Worm (Caenorhabditis elegans) whole organism, young adult: ENCODE measurements around the gene cysl-3.
A peak's percentile ranks its signal among the peaks of the same experiment; 100 is the strongest.

Experiments
- F39B2.1 ChIP-seq: fragments of 200-800 bp; sonication (Bioruptor generic); IDR thresholded peaks from 2 replicates; pipeline ENCODE4 v1.3.6; 2022; ENCODE audit warnings: missing genetic modification reagents, missing genetic modification characterization, missing compliant biosample characterization
- K11D2.4 ChIP-seq: fragments of 200-800 bp; sonication (Bioruptor generic); IDR thresholded peaks from 2 replicates; pipeline ENCODE4 v1.3.6; 2022; ENCODE audit warnings: missing genetic modification reagents, missing genetic modification characterization, missing compliant biosample characterization
- Y67H2A.10 ChIP-seq: fragments of 200-800 bp; sonication (Bioruptor generic); conservative IDR thresholded peaks from 2 replicates; pipeline ENCODE4 v1.3.6; 2022; ENCODE audit warnings: missing genetic modification reagents, missing genetic modification characterization, missing compliant biosample characterization
- Y95B8A.8 ChIP-seq: fragments of 200-800 bp; sonication (Bioruptor generic); IDR thresholded peaks from 2 replicates; pipeline ENCODE4 v1.3.6; 2022; ENCODE audit warnings: missing genetic modification reagents, missing genetic modification characterization, missing compliant biosample characterization
- akir-1 ChIP-seq: fragments of 200-800 bp; sonication (Bioruptor generic); optimal IDR thresholded peaks from 2 replicates; lab custom pipeline; 2018; ENCODE audit warnings: mild to moderate bottlenecking, missing genetic modification characterization, moderate library complexity, missing compliant biosample characterization
- aptf-2 ChIP-seq: fragments of 200-800 bp; sonication (Bioruptor generic); conservative IDR thresholded peaks from 2 replicates; pipeline ENCODE4 v1.3.6; 2022; ENCODE audit warnings: missing genetic modification reagents, missing genetic modification characterization, missing compliant biosample characterization
- athp-1 ChIP-seq: sonication (generic microtip); optimal IDR thresholded peaks from 2 replicates; lab custom pipeline; 2017; ENCODE audit warnings: mild to moderate bottlenecking, missing genetic modification characterization, missing compliant biosample characterization
- bed-2 ChIP-seq: fragments of 200-800 bp; sonication (Bioruptor generic); IDR thresholded peaks from 2 replicates; pipeline ENCODE4 v1.3.6; 2022; ENCODE audit warnings: missing genetic modification reagents, missing genetic modification characterization, missing compliant biosample characterization
- ceh-100 ChIP-seq: fragments of 200-800 bp; sonication (Bioruptor generic); IDR thresholded peaks from 2 replicates; pipeline ENCODE4 v1.3.6; 2022; ENCODE audit warnings: missing genetic modification reagents, missing genetic modification characterization, missing compliant biosample characterization
- ceh-58 ChIP-seq: fragments of 200-800 bp; sonication (Bioruptor generic); IDR thresholded peaks from 2 replicates; pipeline ENCODE4 v1.3.6; 2022; ENCODE audit warnings: missing genetic modification characterization, missing compliant biosample characterization
- ceh-91 ChIP-seq: fragments of 200-800 bp; sonication (Bioruptor generic); IDR thresholded peaks from 2 replicates; pipeline ENCODE4 v1.3.6; 2022; ENCODE audit warnings: missing genetic modification reagents, missing genetic modification characterization, missing compliant biosample characterization
- chd-7 ChIP-seq: sonication (generic microtip); optimal IDR thresholded peaks from 2 replicates; lab custom pipeline; 2016; ENCODE audit warnings: mild to moderate bottlenecking, missing genetic modification characterization, moderate library complexity, missing compliant biosample characterization
- dpl-1 ChIP-seq: fragments of 150-350 bp; optimal IDR thresholded peaks from 2 replicates; lab custom pipeline; 2014; ENCODE audit warnings: missing biosample characterization, missing genetic modification reagents, missing genetic modification characterization
- efl-1 ChIP-seq: fragments of 150-350 bp; optimal IDR thresholded peaks from 2 replicates; lab custom pipeline; 2014; ENCODE audit warnings: missing biosample characterization, missing genetic modification reagents, missing genetic modification characterization
- egrh-3 ChIP-seq: fragments of 200-800 bp; sonication (Bioruptor generic); IDR thresholded peaks from 2 replicates; pipeline ENCODE4 v1.3.6; 2022; ENCODE audit warnings: missing genetic modification reagents, missing genetic modification characterization, missing compliant biosample characterization
- fkh-3 ChIP-seq: sonication (generic microtip); optimal IDR thresholded peaks from 2 replicates; lab custom pipeline; 2016; ENCODE audit warnings: mild to moderate bottlenecking, missing genetic modification characterization, missing compliant biosample characterization
- hlh-26 ChIP-seq: fragments of 200-800 bp; sonication (Bioruptor generic); conservative IDR thresholded peaks from 2 replicates; pipeline ENCODE4 v1.3.6; 2022; ENCODE audit warnings: missing genetic modification reagents, missing genetic modification characterization, missing compliant biosample characterization
- let-526 ChIP-seq: fragments of 200-800 bp; sonication (Bioruptor generic); IDR thresholded peaks from 2 replicates; pipeline ENCODE4 v1.3.6; 2022; ENCODE audit warnings: missing genetic modification reagents, missing genetic modification characterization, missing compliant biosample characterization
- lin-35 ChIP-seq, 3 experiments: fragments of 150-350 bp in 2 of 3; sonication (generic microtip) in 1 of 3; optimal IDR thresholded peaks; 2 replicates each; lab custom pipeline; 2014 to 2018; ENCODE audit warnings: missing biosample characterization in 3 of 3, missing genetic modification characterization in 3 of 3, missing genetic modification reagents in 3 of 3
- lin-54 ChIP-seq: fragments of 200-800 bp; sonication (Bioruptor generic); optimal IDR thresholded peaks from 2 replicates; lab custom pipeline; 2018; ENCODE audit warnings: mild to moderate bottlenecking, missing genetic modification characterization, missing compliant biosample characterization
- lsl-1 ChIP-seq: fragments of 200-800 bp; sonication (Bioruptor generic); optimal IDR thresholded peaks from 2 replicates; lab custom pipeline; 2018; ENCODE audit warnings: mild to moderate bottlenecking, missing genetic modification characterization, moderate library complexity, missing compliant biosample characterization
- madf-6 ChIP-seq: fragments of 200-800 bp; sonication (Bioruptor generic); IDR thresholded peaks from 2 replicates; pipeline ENCODE4 v1.3.6; 2022; ENCODE audit warnings: missing genetic modification reagents, missing genetic modification characterization, missing compliant biosample characterization
- madf-8 ChIP-seq: fragments of 200-800 bp; sonication (Bioruptor generic); conservative IDR thresholded peaks from 2 replicates; pipeline ENCODE4 v1.3.6; 2022; ENCODE audit warnings: missing genetic modification reagents, missing genetic modification characterization, missing compliant biosample characterization
- mcd-1 ChIP-seq: fragments of 200-800 bp; sonication (Bioruptor generic); IDR thresholded peaks from 2 replicates; pipeline ENCODE4 v1.3.6; 2022; ENCODE audit warnings: missing genetic modification reagents, missing genetic modification characterization, missing compliant biosample characterization
- nfya-2 ChIP-seq: fragments of 200-800 bp; sonication (Bioruptor generic); IDR thresholded peaks from 2 replicates; pipeline ENCODE4 v1.3.6; 2022; ENCODE audit warnings: missing genetic modification reagents, missing genetic modification characterization, missing compliant biosample characterization
- nfyb-1 ChIP-seq: fragments of 200-800 bp; sonication (Bioruptor generic); IDR thresholded peaks from 2 replicates; pipeline ENCODE4 v1.3.6; 2022; ENCODE audit warnings: missing genetic modification reagents, missing genetic modification characterization, missing compliant biosample characterization
- nhr-179 ChIP-seq: sonication (generic microtip); optimal IDR thresholded peaks from 2 replicates; lab custom pipeline; 2016; ENCODE audit warnings: mild to moderate bottlenecking, missing genetic modification characterization, missing compliant biosample characterization
- nhr-27 ChIP-seq: fragments of 200-800 bp; sonication (Bioruptor generic); optimal IDR thresholded peaks from 2 replicates; lab custom pipeline; 2018; ENCODE audit warnings: mild to moderate bottlenecking, missing genetic modification characterization, moderate library complexity, missing compliant biosample characterization
- nhr-90 ChIP-seq: sonication (generic microtip); optimal IDR thresholded peaks from 2 replicates; lab custom pipeline; 2016; ENCODE audit warnings: missing genotype, mild to moderate bottlenecking, missing genetic modification characterization, missing compliant biosample characterization
- repo-1 ChIP-seq: sonication (generic microtip); optimal IDR thresholded peaks from 2 replicates; lab custom pipeline; 2017; ENCODE audit warnings: mild to moderate bottlenecking, missing genetic modification characterization, missing compliant biosample characterization
- rpc-1 ChIP-seq, 2 experiments: fragments of 150-350 bp in 1 of 2; sonication (generic microtip) in 1 of 2; optimal IDR thresholded peaks; 2 replicates each; lab custom pipeline; 2014 to 2018; ENCODE audit warnings: missing biosample characterization in 1 of 2, missing genetic modification characterization in 1 of 2, missing genetic modification reagents in 1 of 2, missing genotype in 1 of 2
- sdz-38 ChIP-seq: sonication (generic microtip); optimal IDR thresholded peaks from 2 replicates; lab custom pipeline; 2016; ENCODE audit warnings: missing genotype, missing genetic modification characterization, missing compliant biosample characterization
- snpc-1.1 ChIP-seq: sonication (generic microtip); optimal IDR thresholded peaks from 2 replicates; lab custom pipeline; 2017; ENCODE audit warnings: missing genetic modification characterization, mild to moderate bottlenecking, missing compliant biosample characterization, antibody characterized with exemption, moderate library complexity, missing genotype, missing genetic modification reagents; ENCODE audit not compliant: insufficient read depth
- snpc-1.3 ChIP-seq: sonication (generic microtip); optimal IDR thresholded peaks from 2 replicates; lab custom pipeline; 2017; ENCODE audit warnings: missing genetic modification characterization, mild to moderate bottlenecking, missing compliant biosample characterization, antibody characterized with exemption, moderate library complexity, missing genotype, missing genetic modification reagents; ENCODE audit not compliant: insufficient read depth
- snpc-3.4 ChIP-seq: sonication (generic microtip); optimal IDR thresholded peaks from 2 replicates; lab custom pipeline; 2017; ENCODE audit warnings: missing genetic modification characterization, mild to moderate bottlenecking, missing compliant biosample characterization, antibody characterized with exemption, moderate library complexity, missing genotype, missing genetic modification reagents
- sptf-2 ChIP-seq: fragments of 200-800 bp; sonication (Bioruptor generic); optimal IDR thresholded peaks from 2 replicates; lab custom pipeline; 2018; ENCODE audit warnings: mild to moderate bottlenecking, missing genetic modification characterization, missing compliant biosample characterization
- tbx-9 ChIP-seq: sonication (generic microtip); optimal IDR thresholded peaks from 2 replicates; lab custom pipeline; 2016; ENCODE audit warnings: borderline replicate concordance, missing genetic modification characterization, inconsistent platforms, missing compliant biosample characterization
- unc-62 ChIP-seq: fragments of 150-350 bp; optimal IDR thresholded peaks from 2 replicates; lab custom pipeline; 2014; ENCODE audit warnings: missing biosample characterization, missing genetic modification reagents, missing genetic modification characterization
- zfh-2 ChIP-seq: fragments of 200-800 bp; sonication (Bioruptor generic); conservative IDR thresholded peaks from 2 replicates; pipeline ENCODE4 v1.3.6; 2022; ENCODE audit warnings: missing genetic modification reagents, missing genetic modification characterization, missing compliant biosample characterization
- ztf-28 ChIP-seq: fragments of 200-800 bp; sonication (Bioruptor generic); IDR thresholded peaks from 2 replicates; pipeline ENCODE4 v1.3.6; 2022; ENCODE audit warnings: missing genetic modification reagents, missing genetic modification characterization, missing compliant biosample characterization
- ztf-3 ChIP-seq: fragments of 200-800 bp; sonication (Bioruptor generic); optimal IDR thresholded peaks from 2 replicates; lab custom pipeline; 2018; ENCODE audit warnings: mild to moderate bottlenecking, missing genetic modification characterization, missing compliant biosample characterization

The cysl-3 gene

ce11 chrV:3768270-3768669 is 7.7 kb downstream of the cysl-3 start, which contains the start of gene R08E5.4:
TSS of gene R08E5.4 (plus strand) at chrV:3768570.
- TF ChIP-seq dpl-1 (no peak), Y67H2A.10 (no peak), K11D2.4 (GFP tag; lab: Robert Waterston, UW) (no peak), aptf-2 (GFP tag; lab: Robert Waterston, UW) (no peak), chd-7 (tag; lab: Kevin White, UChicago) (no peak), Y95B8A.8 (GFP tag; lab: Robert Waterston, UW) (no peak), egrh-3 (GFP tag; lab: Robert Waterston, UW) (no peak), nhr-27 (tag; lab: Kevin White, UChicago) (no peak)

ce11 chrV:3766904-3767303 is 9.0 kb downstream of the cysl-3 start, which contains the start of gene Y39H10A.1:
TSS of gene Y39H10A.1 (plus strand) at chrV:3767204.
- TF ChIP-seq egrh-3 (GFP tag; lab: Robert Waterston, UW): no peak
- no peak for TF ChIP-seq ceh-100 (GFP tag; lab: Robert Waterston, UW)
- TF ChIP-seq tbx-9 (tag; lab: Kevin White, UChicago): no peak
- no peak for TF ChIP-seq bed-2 (GFP tag; lab: Robert Waterston, UW)
- no peak for TF ChIP-seq rpc-1 (optimal IDR thresholded peaks at IDR 0.05; lab: Kevin White, UChicago)
- no peak for TF ChIP-seq rpc-1 (tag; optimal IDR thresholded peaks at IDR 0.05; lab: Kevin White, UChicago)
- no peak for TF ChIP-seq ceh-58 (GFP tag; lab: Robert Waterston, UW)
- TF ChIP-seq, all 124 proteins: peak for 0

ce11 chrV:3761829-3762228 is 14.1 kb downstream of the cysl-3 start:
- TF ChIP-seq ceh-91 (no peak), athp-1 (tag; lab: Kevin White, UChicago) (no peak), egrh-3 (GFP tag; lab: Robert Waterston, UW) (no peak), ceh-58 (GFP tag; lab: Robert Waterston, UW) (no peak), F39B2.1 (GFP tag; lab: Robert Waterston, UW) (no peak), nhr-90 (tag; lab: Kevin White, UChicago) (no peak)

- TF ChIP-seq efl-1 (GFP tag; lab: Kevin White, UChicago): no peak
- TF ChIP-seq fkh-3 (tag; lab: Kevin White, UChicago): no peak
- TF ChIP-seq sptf-2: no peak
- TF ChIP-seq snpc-3.4 (tag; lab: Kevin White, UChicago): no peak
- TF ChIP-seq zfh-2 (GFP tag; lab: Robert Waterston, UW): no peak
- no peak for TF ChIP-seq hlh-26
- no peak for TF ChIP-seq nfya-2 (GFP tag; lab: Robert Waterston, UW)
- TF ChIP-seq nhr-179 (tag; lab: Kevin White, UChicago): no peak
- TF ChIP-seq let-526 (GFP tag; lab: Robert Waterston, UW): no peak
- no peak for TF ChIP-seq snpc-1.3 (tag; lab: Kevin White, UChicago)
- TF ChIP-seq unc-62: no peak
- TF ChIP-seq repo-1 (tag; lab: Kevin White, UChicago): no peak
- TF ChIP-seq ztf-3 (GFP tag; lab: Kevin White, UChicago): no peak
Measured at ce11 chrV:3760839-3761238, 15.1 kb downstream of the cysl-3 start, which contains the start of gene oac-55. TSS of gene oac-55 (plus strand) at chrV:3761139.

ce11 chrV:3759419-3759915 is 16.5 kb downstream of the cysl-3 start, which contains the start of gene chk-1:
TSS of gene chk-1 (minus strand) at chrV:3759469.
- TF ChIP-seq akir-1 (GFP tag; lab: Kevin White, UChicago): no peak
- TF ChIP-seq lsl-1 (GFP tag; lab: Kevin White, UChicago): peak; percentile 38
- TF ChIP-seq lin-54 (GFP tag; lab: Kevin White, UChicago): peak; percentile 88
- TF ChIP-seq snpc-3.4 (tag; lab: Kevin White, UChicago): peak; percentile 7
- peak; percentile 49; the same call in 1 of the 2 replicates for TF ChIP-seq madf-6 (GFP tag; lab: Robert Waterston, UW)
- peak; percentile 33; the same call in 1 of the 2 replicates for TF ChIP-seq madf-8 (GFP tag; lab: Robert Waterston, UW)
- TF ChIP-seq nfyb-1 (GFP tag; lab: Robert Waterston, UW): no peak
- TF ChIP-seq sptf-2: no peak
- TF ChIP-seq snpc-1.1: peak; percentile 9
- TF ChIP-seq efl-1 (GFP tag; lab: Kevin White, UChicago): peak; percentile 80
- TF ChIP-seq lin-35 (GFP tag; optimal IDR thresholded peaks at IDR 0.05; lab: Kevin White, UChicago): peak in 2 of 3 experiments; percentile 32 to 87
- TF ChIP-seq mcd-1: peak; percentile 22; the same call in 1 of the 2 replicates
- peak; percentile 84 for TF ChIP-seq dpl-1
- TF ChIP-seq ztf-28 (GFP tag; lab: Robert Waterston, UW): no peak
- no peak for TF ChIP-seq sdz-38
